Worm (Caenorhabditis elegans) whole organism, dauer: ENCODE results near the gene F53A9.1.

Experiments used
- unc-62 ChIP-seq: sonication (generic microtip); optimal IDR thresholded peaks from 2 replicates; lab custom pipeline; 2017; ENCODE audit warnings: missing biosample characterization, missing genetic modification reagents, missing genetic modification characterization

F53A9.1 gene

ce11 chrX:8745524-8745923 lies 34.1 kb downstream of the F53A9.1 start:
- no peak for TF ChIP-seq unc-62 (GFP tag; lab: Kevin White, UChicago)

- TF ChIP-seq unc-62 (GFP tag; lab: Kevin White, UChicago): no peak
These were observed 38.8 kb downstream of the F53A9.1 start for ce11 chrX:8750209-8750608.

- TF ChIP-seq unc-62 (GFP tag; lab: Kevin White, UChicago): no peak
These were observed 39.3 kb downstream of the F53A9.1 start, which contains the start of gene asns-2 for ce11 chrX:8750660-8751059. Gene asns-2 (minus strand): TSS chrX:8750941.

ce11 chrX:8752546-8752945 lies 41.2 kb downstream of the F53A9.1 start:
- no peak for TF ChIP-seq unc-62 (GFP tag; lab: Kevin White, UChicago)

- TF ChIP-seq unc-62 (GFP tag; lab: Kevin White, UChicago): no peak
These were observed 42.9 kb downstream of the F53A9.1 start for ce11 chrX:8754285-8754795.

ce11 chrX:8755987-8756386 lies 44.6 kb downstream of the F53A9.1 start:
- TF ChIP-seq unc-62 (GFP tag; lab: Kevin White, UChicago): no peak

ce11 chrX:8761060-8761459 lies 49.7 kb downstream of the F53A9.1 start:
- no peak for TF ChIP-seq unc-62 (GFP tag; lab: Kevin White, UChicago)
